Worm (Caenorhabditis elegans) whole organism, late embryonic: ENCODE data around the gene C42C1.19.

ENCODE experiments used
- ahr-1 ChIP-seq: sonication (generic microtip); optimal IDR thresholded peaks from 2 replicates; lab custom pipeline; 2016; ENCODE audit warnings: missing genetic modification characterization, missing compliant biosample characterization
- ceh-34 ChIP-seq: sonication (generic microtip); optimal IDR thresholded peaks from 2 replicates; lab custom pipeline; 2016; ENCODE audit warnings: mild to moderate bottlenecking, missing genetic modification characterization, missing compliant biosample characterization
- elt-2 ChIP-seq: sonication (generic microtip); optimal IDR thresholded peaks from 2 replicates; lab custom pipeline; 2016; ENCODE audit warnings: missing genetic modification reagents, missing genetic modification characterization, missing compliant biosample characterization
- fkh-10 ChIP-seq: fragments of 150-350 bp; optimal IDR thresholded peaks from 2 replicates; lab custom pipeline; 2014; ENCODE audit warnings: missing biosample characterization, missing genetic modification reagents, missing genetic modification characterization
- fkh-6 ChIP-seq: sonication (generic microtip); optimal IDR thresholded peaks from 2 replicates; lab custom pipeline; 2016; ENCODE audit warnings: missing genetic modification characterization, missing compliant biosample characterization
- nfya-1 ChIP-seq: sonication (generic microtip); optimal IDR thresholded peaks from 2 replicates; lab custom pipeline; 2017; ENCODE audit warnings: missing genetic modification characterization, mild to moderate bottlenecking, missing compliant biosample characterization, antibody characterized with exemption, moderate library complexity
- nhr-11 ChIP-seq: fragments of 150-350 bp; optimal IDR thresholded peaks from 2 replicates; lab custom pipeline; 2014; ENCODE audit warnings: missing biosample characterization, missing genetic modification characterization
- pax-1 ChIP-seq: fragments of 150-350 bp; optimal IDR thresholded peaks from 2 replicates; lab custom pipeline; 2014; ENCODE audit warnings: missing biosample characterization, missing genetic modification characterization
- tbx-2 ChIP-seq: sonication (generic microtip); optimal IDR thresholded peaks from 2 replicates; lab custom pipeline; 2016; ENCODE audit warnings: missing genetic modification characterization, missing compliant biosample characterization
- zip-5 ChIP-seq: sonication (generic microtip); optimal IDR thresholded peaks from 2 replicates; lab custom pipeline; 2016; ENCODE audit warnings: missing genetic modification characterization, missing compliant biosample characterization

DNA sequence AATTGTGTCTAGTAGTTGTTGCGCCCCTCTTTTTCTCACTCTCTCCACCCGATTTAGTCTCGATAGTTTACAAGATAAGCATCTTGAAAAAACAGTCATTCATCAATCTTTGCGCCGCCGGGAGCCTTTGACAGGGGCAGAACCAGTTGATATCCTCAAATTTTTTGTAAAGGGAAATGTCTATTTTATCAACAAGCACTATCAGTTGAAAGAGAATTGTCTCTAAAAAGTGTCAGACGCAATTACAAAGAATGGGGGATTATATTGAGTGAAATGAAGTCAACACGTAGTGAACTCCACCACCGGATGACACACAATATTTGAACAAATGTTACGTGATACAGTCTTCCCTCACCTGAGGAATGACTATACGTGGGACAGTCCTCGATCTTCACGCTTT lies 51.6 kb downstream of the C42C1.19 start:
- TF ChIP-seq nhr-11 (no peak), elt-2 (tag; lab: Kevin White, UChicago) (no peak), pax-1 (tag; lab: Kevin White, UChicago) (no peak), fkh-6 (tag; lab: Kevin White, UChicago) (no peak), ceh-34 (tag; lab: Kevin White, UChicago) (no peak), tbx-2 (tag; lab: Kevin White, UChicago) (no peak), zip-5 (tag; lab: Kevin White, UChicago) (no peak), fkh-10 (GFP tag; lab: Kevin White, UChicago) (no peak), nfya-1 (tag; lab: Kevin White, UChicago) (no peak), ahr-1 (tag; lab: Kevin White, UChicago) (no peak)
